Worm (Caenorhabditis elegans): Measurements from ENCODE around the gene C15F1.8.

DNA sequence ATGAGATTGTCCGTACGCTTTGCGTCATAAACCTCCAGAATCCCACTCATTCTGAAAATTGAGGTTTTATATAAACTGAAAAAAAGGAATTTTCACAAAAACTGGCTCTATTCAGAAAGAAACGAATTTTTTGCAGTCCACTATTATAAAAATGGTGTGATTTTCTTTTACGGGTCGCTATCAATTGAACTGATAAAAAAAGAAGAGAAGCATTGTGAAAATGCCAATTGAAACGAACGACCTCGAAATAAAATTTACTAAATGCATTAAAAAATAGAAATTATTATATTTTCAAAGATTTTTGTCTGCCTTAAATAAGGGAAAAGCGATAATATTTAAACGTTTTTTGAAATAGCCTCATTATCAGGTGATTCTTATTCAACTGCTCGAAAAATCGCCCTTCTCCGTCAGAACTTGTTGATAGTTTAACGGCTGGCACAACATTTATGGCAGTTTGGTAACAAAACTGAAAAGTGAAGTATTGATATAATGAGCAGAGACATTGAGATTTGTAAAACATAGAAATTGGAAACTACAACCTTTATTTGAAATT lies 5.4 kb downstream of the C15F1.8 start, which contains the start of gene art-1:
- TF ChIP-seq unc-39 (tag; optimal IDR thresholded peaks at IDR 0.05) (no peak), ztf-11 (tag; optimal IDR thresholded peaks at IDR 0.05) (no peak), lin-15B (tag; optimal IDR thresholded peaks at IDR 0.05) (no peak), nhr-11 (tag; optimal IDR thresholded peaks at IDR 0.05) (no peak), fos-1 (tag; optimal IDR thresholded peaks at IDR 0.05) (no peak), nhr-111 (GFP tag; optimal IDR thresholded peaks at IDR 0.05) (no peak), snpc-4 (tag; optimal IDR thresholded peaks at IDR 0.05) (no peak), lim-7 (GFP tag; IDR thresholded peaks at IDR 0.05) (no peak), egl-27 (tag; optimal IDR thresholded peaks at IDR 0.05) (no peak)
